Worm (Caenorhabditis elegans) whole organism, L4 larva: Measurements from ENCODE around the gene C39E6.2.

ENCODE experiments used
- F26F4.8 ChIP-seq: fragments of 200-800 bp; sonication (Bioruptor generic); conservative IDR thresholded peaks from 2 replicates; pipeline ENCODE4 v1.3.6; 2022; ENCODE audit warnings: missing genetic modification characterization, missing compliant biosample characterization
- F37D6.2 ChIP-seq: sonication (generic microtip); optimal IDR thresholded peaks from 2 replicates; lab custom pipeline; 2016; ENCODE audit warnings: mild to moderate bottlenecking, missing genetic modification characterization, missing compliant biosample characterization
- R02D3.7 ChIP-seq: fragments of 150-350 bp; sonication (generic microtip); optimal IDR thresholded peaks from 3 replicates; lab custom pipeline; 2014; ENCODE audit warnings: missing biosample characterization, missing genetic modification characterization
- T20F7.1 ChIP-seq: fragments of 200-800 bp; sonication (Bioruptor generic); optimal IDR thresholded peaks from 2 replicates; lab custom pipeline; 2018; ENCODE audit warnings: mild to moderate bottlenecking, missing genetic modification characterization, missing compliant biosample characterization
- Y48G9A.11 ChIP-seq: fragments of 200-800 bp; sonication (Bioruptor generic); IDR thresholded peaks from 2 replicates; pipeline ENCODE4 v1.3.6; 2022; ENCODE audit warnings: missing genetic modification reagents, missing genetic modification characterization, missing compliant biosample characterization
- ZK546.5 ChIP-seq, 2 experiments: sonication (generic microtip); optimal IDR thresholded peaks; 2 replicates each; lab custom pipeline; 2017; ENCODE audit warnings: missing biosample characterization in 2 of 2, missing genetic modification characterization in 2 of 2
- aha-1 ChIP-seq: fragments of 150-350 bp; peaks from one replicate; lab custom pipeline; 2014; ENCODE audit warnings: missing biosample characterization, missing genetic modification characterization
- aly-2 ChIP-seq: sonication (generic microtip); optimal IDR thresholded peaks from 2 replicates; lab custom pipeline; 2018; ENCODE audit warnings: missing biosample characterization, missing genetic modification characterization
- ceh-28 ChIP-seq: fragments of 150-350 bp; optimal IDR thresholded peaks from 2 replicates; lab custom pipeline; 2014; ENCODE audit warnings: missing biosample characterization, missing genetic modification reagents, missing genetic modification characterization
- ceh-44 ChIP-seq: fragments of 200-800 bp; sonication (Bioruptor generic); IDR thresholded peaks from 2 replicates; pipeline ENCODE4 v1.3.6; 2022; ENCODE audit warnings: missing genetic modification reagents, missing genetic modification characterization, missing compliant biosample characterization
- ces-1 ChIP-seq: fragments of 150-350 bp; sonication (generic microtip); optimal IDR thresholded peaks from 4 replicates; lab custom pipeline; 2014; ENCODE audit warnings: missing biosample characterization, missing genetic modification reagents, missing genetic modification characterization
- cey-2 ChIP-seq: sonication (generic microtip); optimal IDR thresholded peaks from 3 replicates; lab custom pipeline; 2017; ENCODE audit warnings: missing genetic modification characterization, mild to moderate bottlenecking, missing compliant biosample characterization, antibody characterized with exemption, borderline replicate concordance; ENCODE audit not compliant: insufficient read depth
- daf-16 ChIP-seq, 3 experiments: sonication (generic microtip); optimal IDR thresholded peaks; 2 replicates each; lab custom pipeline; 2016 to 2017; ENCODE audit warnings: missing genetic modification characterization in 3 of 3, missing genetic modification reagents in 3 of 3, mild to moderate bottlenecking in 2 of 3, missing compliant biosample characterization in 2 of 3, missing biosample characterization in 1 of 3, moderate library complexity in 1 of 3
- daf-19 ChIP-seq: fragments of 200-800 bp; sonication (Bioruptor generic); conservative IDR thresholded peaks from 2 replicates; pipeline ENCODE4 v1.3.6; 2022; ENCODE audit warnings: missing genetic modification characterization, missing compliant biosample characterization
- dve-1 ChIP-seq: sonication (generic microtip); optimal IDR thresholded peaks from 2 replicates; lab custom pipeline; 2017; ENCODE audit warnings: antibody characterized with exemption, mild to moderate bottlenecking, missing genetic modification characterization, missing compliant biosample characterization; ENCODE audit not compliant: insufficient read depth
- fos-1 ChIP-seq: fragments of 150-350 bp; optimal IDR thresholded peaks from 2 replicates; lab custom pipeline; 2014; ENCODE audit warnings: missing biosample characterization, missing genetic modification characterization
- hlh-30 ChIP-seq: sonication (generic microtip); optimal IDR thresholded peaks from 2 replicates; lab custom pipeline; 2017; ENCODE audit warnings: antibody characterized with exemption, mild to moderate bottlenecking, missing genetic modification characterization, missing compliant biosample characterization; ENCODE audit not compliant: insufficient read depth
- lin-1 ChIP-seq: fragments of 200-800 bp; sonication (Bioruptor generic); IDR thresholded peaks from 2 replicates; pipeline ENCODE4 v1.3.6; 2022; ENCODE audit warnings: missing genetic modification reagents, missing genetic modification characterization, missing compliant biosample characterization
- lin-15B ChIP-seq: fragments of 150-350 bp; sonication (generic microtip); optimal IDR thresholded peaks from 3 replicates; lab custom pipeline; 2014; ENCODE audit warnings: missing biosample characterization, missing genetic modification characterization
- lin-29 ChIP-seq: fragments of 200-800 bp; sonication (Bioruptor generic); IDR thresholded peaks from 2 replicates; pipeline ENCODE4 v1.3.6; 2022; ENCODE audit warnings: missing genetic modification reagents, missing genetic modification characterization, missing compliant biosample characterization
- lin-39 ChIP-seq: fragments of 150-350 bp; optimal IDR thresholded peaks from 2 replicates; lab custom pipeline; 2014; ENCODE audit warnings: missing biosample characterization, missing genetic modification reagents, missing genetic modification characterization
- lir-3 ChIP-seq: sonication (generic microtip); optimal IDR thresholded peaks from 2 replicates; lab custom pipeline; 2016; ENCODE audit warnings: mild to moderate bottlenecking, missing genetic modification characterization, missing compliant biosample characterization
- mdl-1 ChIP-seq, 2 experiments: fragments of 150-350 bp in 1 of 2; sonication (generic microtip) in 1 of 2; optimal IDR thresholded peaks; 2 replicates each; lab custom pipeline; 2014 to 2017; ENCODE audit warnings: missing biosample characterization in 2 of 2, missing genetic modification characterization in 2 of 2
- mdt-29 ChIP-seq: fragments of 200-800 bp; sonication (Bioruptor generic); IDR thresholded peaks from 2 replicates; pipeline ENCODE4 v1.3.6; 2022; ENCODE audit warnings: missing genetic modification reagents, missing genetic modification characterization, missing compliant biosample characterization
- mep-1 ChIP-seq: fragments of 150-350 bp; sonication (generic microtip); optimal IDR thresholded peaks from 3 replicates; lab custom pipeline; 2014; ENCODE audit warnings: missing biosample characterization, missing genetic modification characterization
- mes-2 ChIP-seq: sonication (generic microtip); optimal IDR thresholded peaks from 2 replicates; lab custom pipeline; 2016; ENCODE audit warnings: missing genotype, mild to moderate bottlenecking, missing genetic modification characterization, missing compliant biosample characterization; ENCODE audit not compliant: poor library complexity, severe bottlenecking
- mxl-2 ChIP-seq: fragments of 200-800 bp; sonication (Bioruptor generic); conservative IDR thresholded peaks from 2 replicates; pipeline ENCODE4 v1.3.6; 2022; ENCODE audit warnings: missing genetic modification reagents, missing genetic modification characterization, missing compliant biosample characterization
- mxl-3 ChIP-seq: fragments of 200-800 bp; sonication (Bioruptor generic); optimal IDR thresholded peaks from 2 replicates; lab custom pipeline; 2018; ENCODE audit warnings: mild to moderate bottlenecking, missing genetic modification characterization, missing compliant biosample characterization
- nhr-10 ChIP-seq: fragments of 150-350 bp; optimal IDR thresholded peaks from 2 replicates; lab custom pipeline; 2014; ENCODE audit warnings: missing biosample characterization, missing genetic modification characterization
- nhr-111 ChIP-seq: fragments of 200-800 bp; sonication (Bioruptor generic); optimal IDR thresholded peaks from 2 replicates; lab custom pipeline; 2018; ENCODE audit warnings: mild to moderate bottlenecking, missing genetic modification characterization, missing compliant biosample characterization
- nhr-237 ChIP-seq: sonication (generic microtip); optimal IDR thresholded peaks from 2 replicates; lab custom pipeline; 2017; ENCODE audit warnings: missing biosample characterization, missing genetic modification characterization
- nhr-28 ChIP-seq: fragments of 150-350 bp; optimal IDR thresholded peaks from 2 replicates; lab custom pipeline; 2014; ENCODE audit warnings: missing biosample characterization, missing genetic modification characterization
- nhr-41 ChIP-seq: fragments of 200-800 bp; sonication (Bioruptor generic); IDR thresholded peaks from 2 replicates; pipeline ENCODE4 v1.3.6; 2022; ENCODE audit warnings: missing genetic modification reagents, missing genetic modification characterization, missing compliant biosample characterization
- nhr-6 ChIP-seq: fragments of 150-350 bp; optimal IDR thresholded peaks from 2 replicates; lab custom pipeline; 2014; ENCODE audit warnings: missing biosample characterization, missing genetic modification characterization
- rbr-2 ChIP-seq: sonication (generic microtip); optimal IDR thresholded peaks from 2 replicates; lab custom pipeline; 2016; ENCODE audit warnings: missing genotype, missing genetic modification characterization, missing compliant biosample characterization
- saeg-2 ChIP-seq: fragments of 200-800 bp; sonication (Bioruptor generic); IDR thresholded peaks from 2 replicates; pipeline ENCODE4 v1.3.6; 2022; ENCODE audit warnings: missing genetic modification reagents, missing genetic modification characterization, missing compliant biosample characterization
- sdz-12 ChIP-seq: fragments of 200-800 bp; sonication (Bioruptor generic); optimal IDR thresholded peaks from 2 replicates; lab custom pipeline; 2018; ENCODE audit warnings: mild to moderate bottlenecking, missing genetic modification characterization, missing compliant biosample characterization
- set-16 ChIP-seq: fragments of 200-800 bp; sonication (Bioruptor generic); IDR thresholded peaks from 2 replicates; pipeline ENCODE4 v1.3.6; 2022; ENCODE audit warnings: missing genetic modification reagents, missing genetic modification characterization, missing compliant biosample characterization
- skn-1 ChIP-seq: fragments of 150-350 bp; optimal IDR thresholded peaks from 2 replicates; lab custom pipeline; 2014; ENCODE audit warnings: missing biosample characterization, missing genetic modification characterization
- snpc-4 ChIP-seq: fragments of 150-350 bp; optimal IDR thresholded peaks from 2 replicates; lab custom pipeline; 2014; ENCODE audit warnings: missing biosample characterization, missing genetic modification characterization
- unc-130 ChIP-seq: sonication (generic microtip); optimal IDR thresholded peaks from 2 replicates; lab custom pipeline; 2016; ENCODE audit warnings: missing genetic modification reagents, missing genetic modification characterization, missing compliant biosample characterization
- unc-39 ChIP-seq: sonication (generic microtip); optimal IDR thresholded peaks from 2 replicates; lab custom pipeline; 2017; ENCODE audit warnings: missing biosample characterization, missing genetic modification characterization
- unc-62 ChIP-seq, 3 experiments: fragments of 150-350 bp in 1 of 3; sonication (generic microtip); optimal IDR thresholded peaks in 2 of 3; peaks in 1 of 3; 1 replicate in 1 of 3; 2 replicates in 2 of 3; lab custom pipeline; 2014 to 2017; ENCODE audit warnings: missing biosample characterization in 3 of 3, missing genetic modification characterization in 3 of 3, missing genetic modification reagents in 3 of 3, missing genotype in 1 of 3
- vab-7 ChIP-seq: fragments of 200-800 bp; sonication (Bioruptor generic); IDR thresholded peaks from 2 replicates; pipeline ENCODE4 v1.3.6; 2022; ENCODE audit warnings: missing genetic modification reagents, missing genetic modification characterization, missing compliant biosample characterization
- zfp-2 ChIP-seq: sonication (generic microtip); optimal IDR thresholded peaks from 2 replicates; lab custom pipeline; 2016; ENCODE audit warnings: mild to moderate bottlenecking, missing genetic modification characterization, missing compliant biosample characterization
- zfp-3 ChIP-seq: fragments of 200-800 bp; sonication (Bioruptor generic); conservative IDR thresholded peaks from 2 replicates; pipeline ENCODE4 v1.3.6; 2022; ENCODE audit warnings: missing genetic modification reagents, missing genetic modification characterization, missing compliant biosample characterization
- ztf-11 ChIP-seq: fragments of 150-350 bp; optimal IDR thresholded peaks from 2 replicates; lab custom pipeline; 2014; ENCODE audit warnings: missing biosample characterization, missing genetic modification characterization

The C39E6.2 gene

DNA sequence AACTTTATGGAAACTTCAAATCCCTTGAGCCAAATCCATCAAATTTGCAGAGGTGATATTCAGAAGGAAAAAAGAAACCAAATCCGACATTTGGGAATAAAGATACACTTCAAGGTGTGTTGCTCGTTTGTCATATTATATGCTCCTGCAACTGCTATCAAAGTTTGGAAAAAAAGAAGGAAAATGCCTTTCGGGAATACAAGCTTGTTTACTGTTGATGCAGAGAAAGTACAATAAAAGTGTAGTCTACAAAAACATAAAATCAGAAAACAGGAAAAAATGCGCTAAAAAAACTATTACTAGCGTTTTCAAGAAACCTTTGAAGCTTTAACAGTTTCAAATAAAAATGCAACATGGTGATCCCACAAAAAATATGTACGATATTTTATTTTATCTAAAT lies 35.7 kb upstream of the C39E6.2 start:
- TF ChIP-seq dve-1 (tag; lab: Kevin White, UChicago) (no peak), mxl-3 (GFP tag; lab: Kevin White, UChicago) (no peak), ceh-44 (GFP tag; lab: Robert Waterston, UW) (no peak), nhr-10 (tag; lab: Kevin White, UChicago) (no peak), unc-39 (tag; lab: Kevin White, UChicago) (no peak), daf-16 (GFP tag; optimal IDR thresholded peaks at IDR 0.05; lab: Kevin White, UChicago) (no peak), daf-16 (tag; optimal IDR thresholded peaks at IDR 0.05; lab: Kevin White, UChicago) (peak; percentile 57), F26F4.8 (GFP tag; lab: Robert Waterston, UW) (no peak), lin-1 (GFP tag; lab: Robert Waterston, UW) (no peak), set-16 (no peak), ces-1 (no peak), Y48G9A.11 (GFP tag; lab: Robert Waterston, UW) (no peak), fos-1 (no peak), T20F7.1 (GFP tag; lab: Kevin White, UChicago) (no peak), unc-62 (GFP tag; optimal IDR thresholded peaks at IDR 0.05 in 1 of 2; lab: Kevin White, UChicago) (peak in 1 of 2 experiments; percentile 54), unc-62 (tag; optimal IDR thresholded peaks at IDR 0.05; lab: Kevin White, UChicago) (no peak), unc-130 (no peak), daf-19 (GFP tag; lab: Robert Waterston, UW) (no peak)
- TF ChIP-seq, all 104 proteins: peak for 2

DNA sequence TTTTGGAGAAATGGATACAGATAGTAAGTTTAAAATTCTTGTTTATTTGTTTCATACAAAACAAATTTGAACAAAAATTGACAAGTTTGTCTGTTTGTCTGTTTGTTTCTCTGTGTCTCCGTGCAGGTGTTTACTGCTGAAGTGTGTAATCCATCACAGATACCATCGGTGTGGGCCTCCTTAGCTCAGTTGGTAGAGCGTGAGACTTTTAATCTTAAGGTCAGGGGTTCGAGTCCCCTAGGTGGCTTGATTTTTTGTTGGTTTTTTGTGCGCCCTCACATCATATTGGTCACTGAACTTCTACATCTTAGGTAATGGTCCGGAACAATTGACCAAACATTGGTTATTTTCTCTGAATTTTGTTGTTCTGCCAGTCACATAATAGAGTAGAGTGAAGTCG lies 34.0 kb upstream of the C39E6.2 start:
- TF ChIP-seq nhr-28 (tag; lab: Kevin White, UChicago) (peak; percentile 23), hlh-30 (tag; lab: Kevin White, UChicago) (peak; percentile 44), lin-1 (GFP tag; lab: Robert Waterston, UW) (peak; percentile 49), lin-39 (no peak), zfp-2 (tag; lab: Kevin White, UChicago) (no peak), lin-15B (tag; lab: Kevin White, UChicago) (no peak), R02D3.7 (peak; percentile 30), lir-3 (tag; lab: Kevin White, UChicago) (peak; percentile 3), F37D6.2 (no peak), mdl-1 (tag; optimal IDR thresholded peaks at IDR 0.05; lab: Kevin White, UChicago) (no peak), sdz-12 (GFP tag; lab: Kevin White, UChicago) (peak; percentile 57), ceh-44 (GFP tag; lab: Robert Waterston, UW) (0 out of 2 replicates have a peak, but pooled peaks have one; percentile 24), vab-7 (GFP tag; lab: Robert Waterston, UW) (peak; percentile 85), ZK546.5 (tag; optimal IDR thresholded peaks at IDR 0.05; lab: Kevin White, UChicago) (no peak), mxl-2 (GFP tag; lab: Robert Waterston, UW) (peak; percentile 61; the same call in 1 of the 2 replicates), cey-2 (tag; lab: Kevin White, UChicago) (no peak), ztf-11 (no peak), dve-1 (tag; lab: Kevin White, UChicago) (peak; percentile 72), aly-2 (peak; percentile 54), lin-29 (GFP tag; lab: Robert Waterston, UW) (peak; percentile 50; the same call in 1 of the 2 replicates), mxl-3 (GFP tag; lab: Kevin White, UChicago) (peak; percentile 30), rbr-2 (tag; lab: Kevin White, UChicago) (peak; percentile 40), mep-1 (peak; percentile 58), nhr-41 (GFP tag; lab: Robert Waterston, UW) (peak; percentile 79; the same call in 1 of the 2 replicates), F26F4.8 (GFP tag; lab: Robert Waterston, UW) (peak; percentile 92), snpc-4 (tag; lab: Kevin White, UChicago) (no peak), aha-1 (tag; lab: Kevin White, UChicago) (peak; percentile 81), skn-1 (tag; lab: Kevin White, UChicago) (no peak), saeg-2 (GFP tag; lab: Robert Waterston, UW) (no peak), unc-39 (tag; lab: Kevin White, UChicago) (no peak), ces-1 (no peak), nhr-111 (GFP tag; lab: Kevin White, UChicago) (no peak), mes-2 (peak; percentile 80), zfp-3 (GFP tag; lab: Robert Waterston, UW) (0 out of 2 replicates have a peak, but pooled peaks have one; percentile 53), unc-130 (peak; percentile 18), nhr-6 (no peak), mdt-29 (GFP tag; lab: Robert Waterston, UW) (peak; percentile 36; the same call in 1 of the 2 replicates), nhr-237 (no peak), ceh-28 (tag; lab: Kevin White, UChicago) (no peak), T20F7.1 (GFP tag; lab: Kevin White, UChicago) (peak; percentile 27)
